Worm (Caenorhabditis elegans): ENCODE measurements around the gene F45G2.9.

- TF ChIP-seq ztf-23 (GFP tag; IDR thresholded peaks at IDR 0.05) (no peak), klf-2 (GFP tag; conservative IDR thresholded peaks at IDR 0.05) (no peak), flt-1 (GFP tag; IDR thresholded peaks at IDR 0.05) (no peak), cog-1 (tag; optimal IDR thresholded peaks at IDR 0.05) (no peak), T22C8.4 (GFP tag; IDR thresholded peaks at IDR 0.05) (no peak)
Measured at ce11 chrIII:13436843-13437242, at the start of gene F45G2.9.

Data from whole organism, midembryonic.